Fruit fly (Drosophila melanogaster) whole organism, adult: ENCODE data around the gene crm.
A peak's percentile ranks its signal among the peaks of the same experiment; 100 is the strongest.

Source experiments
- CG11617 ChIP-seq: fragments of 200-800 bp; sonication (Bioruptor generic); optimal IDR thresholded peaks from 2 replicates; lab custom pipeline; 2017; ENCODE audit warnings: mild to moderate bottlenecking, missing biosample characterization, missing genetic modification reagents, missing genetic modification characterization
- CG12768 ChIP-seq: fragments of 200-800 bp; sonication (Bioruptor generic); optimal IDR thresholded peaks from 2 replicates; lab custom pipeline; 2017; ENCODE audit warnings: missing biosample characterization, missing genetic modification characterization, mild to moderate bottlenecking, moderate library complexity, missing genetic modification reagents
- CG14711 ChIP-seq: fragments of 200-800 bp; sonication (Bioruptor generic); optimal IDR thresholded peaks from 2 replicates; lab custom pipeline; 2018; ENCODE audit warnings: missing biosample characterization, mild to moderate bottlenecking, missing genetic modification characterization, moderate library complexity
- CG1620 ChIP-seq: fragments of 200-800 bp; sonication (Bioruptor generic); optimal IDR thresholded peaks from 2 replicates; lab custom pipeline; 2016; ENCODE audit warnings: missing biosample characterization, missing genetic modification characterization
- CG33017 ChIP-seq: fragments of 200-800 bp; sonication (Bioruptor generic); optimal IDR thresholded peaks from 2 replicates; lab custom pipeline; 2018; ENCODE audit warnings: missing biosample characterization, mild to moderate bottlenecking, missing genetic modification characterization, moderate library complexity
- CG5204 ChIP-seq: fragments of 200-800 bp; sonication (Bioruptor generic); optimal IDR thresholded peaks from 2 replicates; lab custom pipeline; 2016; ENCODE audit warnings: missing biosample characterization, missing genetic modification characterization
- CG7045 ChIP-seq: fragments of 200-800 bp; sonication (Bioruptor generic); optimal IDR thresholded peaks from 2 replicates; lab custom pipeline; 2017; ENCODE audit warnings: missing biosample characterization, mild to moderate bottlenecking, missing genetic modification characterization
- CG7101 ChIP-seq: fragments of 200-800 bp; sonication (Bioruptor generic); optimal IDR thresholded peaks from 2 replicates; lab custom pipeline; 2018; ENCODE audit warnings: missing biosample characterization, mild to moderate bottlenecking, missing genetic modification characterization, moderate library complexity
- Clk ChIP-seq: fragments of 200-800 bp; sonication (Bioruptor generic); optimal IDR thresholded peaks from 2 replicates; lab custom pipeline; 2017; ENCODE audit warnings: missing biosample characterization, missing genetic modification characterization
- Crg-1 ChIP-seq: fragments of 200-800 bp; sonication (Bioruptor generic); optimal IDR thresholded peaks from 2 replicates; lab custom pipeline; 2016; ENCODE audit warnings: missing biosample characterization, missing genetic modification characterization
- Hr96 ChIP-seq: fragments of 200-800 bp; sonication (Bioruptor generic); optimal IDR thresholded peaks from 2 replicates; lab custom pipeline; 2016; ENCODE audit warnings: missing biosample characterization, missing genetic modification characterization
- Mnt ChIP-seq: fragments of 200-800 bp; sonication (Bioruptor generic); optimal IDR thresholded peaks from 2 replicates; lab custom pipeline; 2016; ENCODE audit warnings: missing biosample characterization, mild to moderate bottlenecking, missing genetic modification characterization
- bab1 ChIP-seq: fragments of 200-800 bp; sonication (Bioruptor generic); optimal IDR thresholded peaks from 3 replicates; lab custom pipeline; 2019; ENCODE audit warnings: missing biosample characterization, mild to moderate bottlenecking, missing genetic modification characterization, moderate library complexity
- cic ChIP-seq: fragments of 200-800 bp; sonication (Bioruptor generic); optimal IDR thresholded peaks from 2 replicates; lab custom pipeline; 2017; ENCODE audit warnings: missing biosample characterization, mild to moderate bottlenecking, missing genetic modification characterization, moderate library complexity
- cnc ChIP-seq, 2 experiments: fragments of >200 bp; optimal IDR thresholded peaks; 2 replicates each; lab custom pipeline; 2017
- kay ChIP-seq: fragments of 200-800 bp; sonication (Bioruptor generic); peaks from one replicate; lab custom pipeline; 2016; ENCODE audit warnings: missing biosample characterization, missing genetic modification characterization, borderline replicate concordance
- ovo ChIP-seq: fragments of 200-800 bp; sonication (Bioruptor generic); optimal IDR thresholded peaks from 2 replicates; lab custom pipeline; 2016; ENCODE audit warnings: missing biosample characterization, missing genetic modification characterization
- pad ChIP-seq: fragments of 200-800 bp; sonication (Bioruptor generic); optimal IDR thresholded peaks from 3 replicates; lab custom pipeline; 2017; ENCODE audit warnings: missing biosample characterization, missing genetic modification characterization, mild to moderate bottlenecking, moderate library complexity, missing genetic modification reagents
- tj ChIP-seq: fragments of 200-800 bp; sonication (Bioruptor generic); optimal IDR thresholded peaks from 3 replicates; lab custom pipeline; 2017; ENCODE audit warnings: missing biosample characterization, mild to moderate bottlenecking, missing genetic modification characterization, moderate library complexity
- toe ChIP-seq: fragments of 200-800 bp; sonication (Bioruptor generic); optimal IDR thresholded peaks from 2 replicates; lab custom pipeline; 2016; ENCODE audit warnings: missing biosample characterization, missing genetic modification characterization

Gene crm

dm6 chrX:2685580-2685979 lies 53.0 kb downstream of the crm start, which contains the start of gene per:
Gene per (plus strand): TSS chrX:2685580.
- TF ChIP-seq ovo (GFP tag; lab: Kevin White, UChicago) (peak; percentile 61), tj (peak; percentile 30), cnc (optimal IDR thresholded peaks at IDR 0.05; lab: Kevin White, UChicago) (no peak), Mnt (peak; percentile 58)

- peak; percentile 92 for TF ChIP-seq Clk (GFP tag; lab: Kevin White, UChicago)
- TF ChIP-seq CG33017 = peak; percentile 49
- TF ChIP-seq CG12768 = peak; percentile 38
- peak; percentile 65 for TF ChIP-seq CG14711
- TF ChIP-seq bab1 (GFP tag; lab: Kevin White, UChicago) = no peak
- peak; percentile 28 for TF ChIP-seq pad (GFP tag; lab: Kevin White, UChicago)
- TF ChIP-seq CG1620 (GFP tag; lab: Kevin White, UChicago) = peak; percentile 20
- TF ChIP-seq Crg-1 = no peak
- TF ChIP-seq CG5204 (GFP tag; lab: Kevin White, UChicago) = peak; percentile 65
- TF ChIP-seq cic (GFP tag; lab: Kevin White, UChicago) = no peak
- TF ChIP-seq tj = peak; percentile 28
- TF ChIP-seq Mnt = no peak
- no peak for TF ChIP-seq ovo (GFP tag; lab: Kevin White, UChicago)
- no peak for TF ChIP-seq cnc (optimal IDR thresholded peaks at IDR 0.05; lab: Kevin White, UChicago)
- no peak for TF ChIP-seq kay (GFP tag; lab: Kevin White, UChicago)
- peak; percentile 32 for TF ChIP-seq toe
- peak; percentile 50 for TF ChIP-seq CG7045
- peak; percentile 79 for TF ChIP-seq CG11617 (GFP tag; lab: Kevin White, UChicago)
- TF ChIP-seq CG7101 (tag; lab: Kevin White, UChicago) = peak; percentile 81
- TF ChIP-seq Hr96 = peak; percentile 86
These were observed 53.6 kb downstream of the crm start for dm6 chrX:2685022-2685421.

- TF ChIP-seq tj (no peak), CG7101 (tag; lab: Kevin White, UChicago) (no peak), CG5204 (GFP tag; lab: Kevin White, UChicago) (no peak), Hr96 (no peak), kay (GFP tag; lab: Kevin White, UChicago) (no peak), toe (no peak), CG11617 (GFP tag; lab: Kevin White, UChicago) (no peak), ovo (GFP tag; lab: Kevin White, UChicago) (no peak), CG14711 (no peak), cnc (optimal IDR thresholded peaks at IDR 0.05; lab: Kevin White, UChicago) (no peak), Clk (GFP tag; lab: Kevin White, UChicago) (no peak), cic (GFP tag; lab: Kevin White, UChicago) (no peak)
These were observed 54.1 kb downstream of the crm start for dm6 chrX:2684442-2684841.
